Worm (Caenorhabditis elegans) whole organism, L2 larva: ENCODE measurements around the gene B0546.4.

ENCODE experiments used
- skn-1 ChIP-seq: sonication (generic microtip); optimal IDR thresholded peaks from 2 replicates; lab custom pipeline; 2017; ENCODE audit warnings: missing biosample characterization, missing genetic modification characterization
- unc-55 ChIP-seq: fragments of 150-350 bp; sonication (generic microtip); optimal IDR thresholded peaks from 3 replicates; lab custom pipeline; 2014; ENCODE audit warnings: missing biosample characterization, missing genetic modification reagents, missing genetic modification characterization
- unc-62 ChIP-seq: fragments of 150-350 bp; optimal IDR thresholded peaks from 2 replicates; lab custom pipeline; 2014; ENCODE audit warnings: missing biosample characterization, missing genetic modification reagents, missing genetic modification characterization
- ztf-11 ChIP-seq: sonication (generic microtip); optimal IDR thresholded peaks from 2 replicates; lab custom pipeline; 2017; ENCODE audit warnings: missing biosample characterization, missing genetic modification characterization

ce11 chrIV:3363221-3363620, 20.7 kb downstream of the B0546.4 start, which contains the start of gene Y55H10A.2:
- TF ChIP-seq unc-62 (GFP tag; lab: Kevin White, UChicago): no peak
- TF ChIP-seq ztf-11 (tag; lab: Kevin White, UChicago): no peak
- TF ChIP-seq skn-1 (tag; lab: Kevin White, UChicago): no peak
- TF ChIP-seq unc-55 (GFP tag; lab: Kevin White, UChicago): no peak
